Worm (Caenorhabditis elegans): ENCODE measurements around the gene rocf-1.

Gene rocf-1

DNA sequence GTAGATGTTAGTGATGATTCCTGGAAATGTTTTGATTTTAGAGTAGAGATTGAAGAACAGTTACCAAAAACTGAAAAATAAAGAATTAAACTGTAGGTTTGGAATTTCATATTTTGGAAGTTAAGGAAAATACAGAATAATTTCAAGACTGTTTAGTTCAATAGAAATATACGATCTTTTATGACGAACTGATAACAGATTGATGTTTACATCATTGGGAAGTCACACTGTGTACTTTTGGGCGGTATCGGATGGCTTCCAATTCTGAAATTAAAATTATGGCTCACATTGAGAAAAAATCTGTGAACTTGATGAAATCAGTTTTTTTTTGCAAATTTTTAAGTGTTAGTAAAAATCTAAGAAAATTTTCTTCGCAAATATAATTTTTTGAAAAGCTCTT lies 31.8 kb downstream of the rocf-1 start, which contains the start of gene T26H5.8:
Gene T26H5.8 (minus strand): TSS at position 270 of the 400 bp plus-strand sequence.
- TF ChIP-seq pqm-1 (tag; optimal IDR thresholded peaks at IDR 0.05) (peak; percentile 92), dve-1 (tag; optimal IDR thresholded peaks at IDR 0.05; ENCODE audit: insufficient read depth) (peak; percentile 26), php-3 (GFP tag; IDR thresholded peaks at IDR 0.05) (no peak), daf-16 (GFP tag; optimal IDR thresholded peaks at IDR 0.05) (no peak), daf-16 (tag; optimal IDR thresholded peaks at IDR 0.05) (peak; percentile 97), nhr-28 (tag; optimal IDR thresholded peaks at IDR 0.05) (peak; percentile 80), ces-1 (GFP tag; optimal IDR thresholded peaks at IDR 0.05) (no peak), aha-1 (tag) (peak; percentile 17), unc-62 (GFP tag; optimal IDR thresholded peaks at IDR 0.05 in 1 of 2) (no peak), unc-62 (tag; optimal IDR thresholded peaks at IDR 0.05) (no peak)

- TF ChIP-seq daf-12 (tag; optimal IDR thresholded peaks at IDR 0.05) (no peak), php-3 (GFP tag; IDR thresholded peaks at IDR 0.05) (no peak), duxl-1 (tag; optimal IDR thresholded peaks at IDR 0.05; ENCODE audit: poor library complexity) (no peak), tag-97 (GFP tag; IDR thresholded peaks at IDR 0.05) (0 out of 2 replicates have a peak, but pooled peaks have one; percentile 35), zip-2 (tag; optimal IDR thresholded peaks at IDR 0.05) (no peak), Y75B8A.6 (GFP tag; IDR thresholded peaks at IDR 0.05) (peak; percentile 63; the same call in 1 of the 2 replicates), nhr-10 (tag; optimal IDR thresholded peaks at IDR 0.05) (no peak), ZK337.2 (GFP tag; IDR thresholded peaks at IDR 0.05) (0 out of 2 replicates have a peak, but pooled peaks have one; percentile 35), unc-62 (GFP tag; optimal IDR thresholded peaks at IDR 0.05 in 1 of 2) (peak in 1 of 2 experiments; percentile 63), unc-62 (tag; optimal IDR thresholded peaks at IDR 0.05) (no peak), ces-1 (GFP tag; optimal IDR thresholded peaks at IDR 0.05) (no peak), lin-39 (tag; optimal IDR thresholded peaks at IDR 0.05) (peak; percentile 33)
These were observed 32.8 kb downstream of the rocf-1 start for ce11 chrV:15431322-15432052.

DNA sequence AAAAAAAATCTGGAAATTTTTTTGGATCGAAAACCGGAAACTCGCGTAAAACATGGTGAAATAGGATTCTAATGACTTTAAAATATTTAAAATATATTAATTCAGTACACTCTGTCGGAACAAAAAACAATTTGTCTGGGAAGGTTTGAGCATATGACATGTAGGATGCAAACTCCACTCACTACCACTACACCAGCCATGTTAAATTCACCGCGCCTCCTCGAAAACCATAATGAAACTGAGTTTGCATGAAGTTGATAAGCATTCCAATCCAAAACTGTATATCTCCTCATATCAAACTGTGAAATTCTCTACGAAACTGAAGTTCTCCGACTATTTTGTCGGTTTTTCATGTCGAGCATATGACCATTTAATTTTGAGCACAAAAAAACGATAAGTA lies 35.2 kb downstream of the rocf-1 start:
- peak; percentile 69; the same call in 1 of the 2 replicates for TF ChIP-seq nhr-41 (GFP tag; IDR thresholded peaks at IDR 0.05)
- peak; percentile 40; the same call in 1 of the 2 replicates for TF ChIP-seq Y105C5A.15 (GFP tag; IDR thresholded peaks at IDR 0.05)
- TF ChIP-seq F26F4.8 (GFP tag; conservative IDR thresholded peaks at IDR 0.05) = peak; percentile 74; the same call in 1 of the 2 replicates

- TF ChIP-seq skn-1 (tag; optimal IDR thresholded peaks at IDR 0.05) (no peak), daf-16 (GFP tag; optimal IDR thresholded peaks at IDR 0.05) (no peak), daf-16 (tag; optimal IDR thresholded peaks at IDR 0.05) (peak; percentile 23), dve-1 (tag; optimal IDR thresholded peaks at IDR 0.05; ENCODE audit: insufficient read depth) (peak; percentile 41), T20F7.1 (GFP tag; optimal IDR thresholded peaks at IDR 0.05) (peak; percentile 31)
These were observed 37.4 kb downstream of the rocf-1 start, which contains the start of gene fbxa-209 for ce11 chrV:15426944-15427343. Gene fbxa-209 (minus strand): TSS chrV:15427044.

DNA sequence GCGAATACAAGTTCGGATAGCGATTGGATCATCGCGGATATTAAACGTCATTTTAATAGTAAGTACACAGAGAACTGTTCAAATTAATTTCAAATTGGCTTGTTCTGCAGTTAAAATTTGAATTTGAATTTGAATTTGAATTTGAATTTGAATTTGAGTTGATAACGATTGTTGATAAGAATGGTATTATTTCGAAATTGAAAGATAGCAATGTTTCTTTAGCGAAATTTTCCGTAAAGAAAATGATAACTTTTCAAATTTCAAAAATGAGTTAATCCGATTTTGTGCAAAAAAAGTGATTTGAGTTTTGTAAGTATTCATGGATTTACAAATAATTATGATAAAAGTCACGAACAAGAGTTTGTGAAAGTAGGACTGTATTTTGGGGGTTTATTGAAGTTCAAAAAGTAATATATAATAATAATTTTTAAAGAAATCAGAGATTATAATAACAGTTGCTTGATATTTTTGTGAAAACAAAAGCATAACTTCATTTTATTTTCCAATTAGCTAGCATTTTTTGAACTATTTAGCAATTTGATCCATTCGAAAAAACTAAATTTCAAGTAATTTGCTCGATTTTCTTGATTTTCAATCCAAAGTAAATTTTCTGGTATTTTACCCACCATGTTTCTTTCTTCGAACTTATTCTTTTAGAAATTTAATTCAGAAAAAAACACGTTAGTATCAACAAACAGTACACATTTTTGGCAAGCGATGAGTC lies 38.8 kb downstream of the rocf-1 start, which contains the start of gene Y36E3A.2:
Gene Y36E3A.2 (plus strand): TSS at position 674 of the 724 bp plus-strand sequence.
- TF ChIP-seq ces-1 (GFP tag; optimal IDR thresholded peaks at IDR 0.05) = no peak
- TF ChIP-seq dmd-8 (GFP tag; IDR thresholded peaks at IDR 0.05) = no peak
- TF ChIP-seq zfp-2 (tag; optimal IDR thresholded peaks at IDR 0.05) = no peak
- TF ChIP-seq daf-8 (GFP tag; IDR thresholded peaks at IDR 0.05) = no peak
- no peak for TF ChIP-seq ama-1 (optimal IDR thresholded peaks at IDR 0.05)
- peak; percentile 65 for TF ChIP-seq pqm-1 (tag; optimal IDR thresholded peaks at IDR 0.05)
- TF ChIP-seq daf-16 (GFP tag; optimal IDR thresholded peaks at IDR 0.05) = no peak
- peak; percentile 30 for TF ChIP-seq daf-16 (tag; optimal IDR thresholded peaks at IDR 0.05)
- peak; percentile 32 for TF ChIP-seq dve-1 (tag; optimal IDR thresholded peaks at IDR 0.05; ENCODE audit: insufficient read depth)
- no peak for TF ChIP-seq unc-39 (tag; optimal IDR thresholded peaks at IDR 0.05)
- TF ChIP-seq sdz-12 (GFP tag; optimal IDR thresholded peaks at IDR 0.05) = no peak
- TF ChIP-seq nhr-76 (tag; optimal IDR thresholded peaks at IDR 0.05) = no peak
- TF ChIP-seq ctbp-1 (GFP tag; IDR thresholded peaks at IDR 0.05) = no peak
- TF ChIP-seq madf-9 (GFP tag; conservative IDR thresholded peaks at IDR 0.05) = no peak
- TF ChIP-seq nhr-102 (tag; optimal IDR thresholded peaks at IDR 0.05) = no peak
- peak; percentile 6 for TF ChIP-seq nhr-28 (tag; optimal IDR thresholded peaks at IDR 0.05)
- no peak for TF ChIP-seq spr-3 (GFP tag; optimal IDR thresholded peaks at IDR 0.05)
